Worm (Caenorhabditis elegans): ENCODE data around the gene fubl-1.

DNA sequence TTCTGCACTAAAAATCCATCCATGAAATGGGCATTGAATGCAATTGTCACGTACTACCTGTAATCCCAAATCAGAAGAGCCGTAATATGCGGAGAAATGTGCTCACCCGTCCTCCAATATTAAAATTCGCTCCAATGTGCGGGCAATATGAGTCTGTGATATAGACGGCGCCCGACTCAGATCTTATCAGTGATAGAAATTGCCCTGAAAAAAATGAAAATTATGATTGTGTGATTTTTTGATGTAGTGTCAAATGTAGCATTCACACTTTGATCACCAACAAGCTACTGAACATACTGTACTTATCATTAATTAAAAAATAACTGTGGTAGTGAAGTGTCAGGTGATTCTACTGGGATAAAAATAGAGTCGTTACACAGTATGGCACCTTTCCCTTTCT lies 14.0 kb downstream of the fubl-1 start:
- TF ChIP-seq hpl-2 (GFP tag; optimal IDR thresholded peaks at IDR 0.05), result no peak
- no peak for TF ChIP-seq lin-35 (GFP tag; optimal IDR thresholded peaks at IDR 0.05)
- no peak for TF ChIP-seq snpc-4 (tag; optimal IDR thresholded peaks at IDR 0.05)
- no peak for TF ChIP-seq blmp-1 (tag; optimal IDR thresholded peaks at IDR 0.05)
- no peak for TF ChIP-seq mep-1 (tag; optimal IDR thresholded peaks at IDR 0.05)
- no peak for TF ChIP-seq ama-1 (optimal IDR thresholded peaks at IDR 0.05)
- TF ChIP-seq pqm-1 (tag; optimal IDR thresholded peaks at IDR 0.05), result no peak
- no peak for TF ChIP-seq F16B12.6 (tag; optimal IDR thresholded peaks at IDR 0.05)
- no peak for TF ChIP-seq tbx-2 (tag; optimal IDR thresholded peaks at IDR 0.05)
- TF ChIP-seq unc-130 (tag; optimal IDR thresholded peaks at IDR 0.05), result no peak
